Fruit fly (Drosophila melanogaster) whole organism, prepupa: ENCODE results near the gene CG15550.

Source experiments
- CG10631 ChIP-seq: fragments of 200-800 bp; sonication (Bioruptor generic); optimal IDR thresholded peaks from 2 replicates; lab custom pipeline; 2016; ENCODE audit warnings: missing biosample characterization, missing genetic modification characterization
- CG10669 ChIP-seq: fragments of 200-800 bp; sonication (Bioruptor generic); optimal IDR thresholded peaks from 3 replicates; lab custom pipeline; 2018; ENCODE audit warnings: missing biosample characterization, mild to moderate bottlenecking, missing genetic modification characterization, moderate library complexity
- CG15336 ChIP-seq: fragments of 200-800 bp; sonication (Bioruptor generic); IDR thresholded peaks from 2 replicates; pipeline ENCODE4 v1.3.6; 2022; ENCODE audit warnings: missing biosample characterization, missing genetic modification characterization
- CG34406 ChIP-seq: fragments of 200-800 bp; sonication (Bioruptor generic); optimal IDR thresholded peaks from 3 replicates; lab custom pipeline; 2016; ENCODE audit warnings: missing biosample characterization, missing genetic modification characterization
- CG8632 ChIP-seq: fragments of 200-800 bp; sonication (Bioruptor generic); optimal IDR thresholded peaks from 3 replicates; lab custom pipeline; 2016; ENCODE audit warnings: missing biosample characterization, missing genetic modification characterization

dm6 chr3R:30932092-30932491, 4.8 kb downstream of the CG15550 start:
- TF ChIP-seq CG10669 (GFP tag; lab: Kevin White, UChicago): no peak
- no peak for TF ChIP-seq CG34406
- TF ChIP-seq CG8632 (GFP tag; lab: Kevin White, UChicago): no peak
- no peak for TF ChIP-seq CG15336
- TF ChIP-seq CG10631: no peak
